Fruit fly (Drosophila melanogaster): ENCODE results near the gene Tsp86D.
A peak's percentile ranks its signal among the peaks of the same experiment; 100 is the strongest.

Tsp86D gene

dm6 chr3R:10872148-10872783, 3.8 kb downstream of the Tsp86D start, which contains the start of gene Fdh (continued):
- TF ChIP-seq CG8290 (GFP tag; optimal IDR thresholded peaks at IDR 0.05) (peak; percentile 89), CG8290 (tag; optimal IDR thresholded peaks at IDR 0.05) (peak; percentile 47 to 81), CG14860 (GFP tag; IDR thresholded peaks at IDR 0.05; ENCODE audit: partially characterized antibody) (no peak), CG3281 (GFP tag; optimal IDR thresholded peaks at IDR 0.05) (peak; percentile 54), CG16813 (GFP tag; IDR thresholded peaks at IDR 0.05; ENCODE audit: partially characterized antibody) (no peak), Eip74EF (GFP tag; optimal IDR thresholded peaks at IDR 0.05) (peak in 1 of 2 experiments; percentile 38), dan (GFP tag; IDR thresholded peaks at IDR 0.05) (no peak), CG12219 (GFP tag; optimal IDR thresholded peaks at IDR 0.05) (peak; percentile 45), yki (optimal IDR thresholded peaks at IDR 0.05) (no peak), CG2116 (GFP tag; optimal IDR thresholded peaks at IDR 0.05) (peak; percentile 61), sens (GFP tag) (peak; percentile 80), CG1832 (GFP tag; optimal IDR thresholded peaks at IDR 0.05) (no peak), ranshi (GFP tag; IDR thresholded peaks at IDR 0.05) (no peak), lola (GFP tag; optimal IDR thresholded peaks at IDR 0.05) (peak in 1 of 3 experiments; percentile 81), Atf3 (GFP tag; optimal IDR thresholded peaks at IDR 0.05) (no peak), Sox100B (GFP tag; optimal IDR thresholded peaks at IDR 0.05) (peak; percentile 75), Camta (GFP tag; optimal IDR thresholded peaks at IDR 0.05) (peak; percentile 32), gt (GFP tag; IDR thresholded peaks at IDR 0.05) (no peak)

- TF ChIP-seq Med (GFP tag): peak; percentile 1
- 0 out of 3 replicates have a peak, but pooled peaks have one; percentile 13 for TF ChIP-seq CG34422 (GFP tag; IDR thresholded peaks at IDR 0.05)
- no peak for TF ChIP-seq CG12942 (GFP tag; optimal IDR thresholded peaks at IDR 0.05)
- peak; percentile 83 for TF ChIP-seq ewg (GFP tag; optimal IDR thresholded peaks at IDR 0.05)
- TF ChIP-seq onecut (GFP tag; IDR thresholded peaks at IDR 0.05): peak; percentile 98
- TF ChIP-seq CG2199 (GFP tag; IDR thresholded peaks at IDR 0.05): no peak
- TF ChIP-seq CG18599 (GFP tag; optimal IDR thresholded peaks at IDR 0.05): no peak
- TF ChIP-seq Gug (GFP tag; IDR thresholded peaks at IDR 0.05): no peak
- TF ChIP-seq MBD-R2 (GFP tag; IDR thresholded peaks at IDR 0.05): 0 out of 2 replicates have a peak, but pooled peaks have one; percentile 33
- TF ChIP-seq psq (GFP tag; optimal IDR thresholded peaks at IDR 0.05): no peak
- no peak for TF ChIP-seq CG2875 (GFP tag; optimal IDR thresholded peaks at IDR 0.05)
- TF ChIP-seq Atf-2 (GFP tag; optimal IDR thresholded peaks at IDR 0.05): no peak
- TF ChIP-seq CG11085 (GFP tag; IDR thresholded peaks at IDR 0.05): no peak
- no peak for TF ChIP-seq pfk (GFP tag; optimal IDR thresholded peaks at IDR 0.05)
- no peak for TF ChIP-seq Adf1 (GFP tag; IDR thresholded peaks at IDR 0.05)
These were observed 4.3 kb downstream of the Tsp86D start, which contains the start of gene CG4596 for dm6 chr3R:10872820-10873219. CG4596 (plus strand) TSS chr3R:10873038.

dm6 chr3R:10875515-10876434, 7.3 kb downstream of the Tsp86D start, which contains the start of gene Sodh2:
Sodh2 (plus strand) TSS chr3R:10876384.
- TF ChIP-seq CG4328 (GFP tag; optimal IDR thresholded peaks at IDR 0.05): peak; percentile 63
- 0 out of 2 replicates have a peak, but pooled peaks have one; percentile 34 for TF ChIP-seq dati (GFP tag; IDR thresholded peaks at IDR 0.05)
- TF ChIP-seq Myb (GFP tag; optimal IDR thresholded peaks at IDR 0.05): peak; percentile 57
- TF ChIP-seq her (GFP tag; optimal IDR thresholded peaks at IDR 0.05): peak; percentile 73
- no peak for TF ChIP-seq CG7963 (GFP tag; IDR thresholded peaks at IDR 0.05; ENCODE audit: partially characterized antibody)
- no peak for TF ChIP-seq CG16813 (GFP tag; IDR thresholded peaks at IDR 0.05; ENCODE audit: partially characterized antibody)
- peak in 1 of 2 experiments; percentile 69 for TF ChIP-seq bsh (GFP tag; optimal IDR thresholded peaks at IDR 0.05)
- peak; percentile 13 for TF ChIP-seq bigmax (GFP tag; optimal IDR thresholded peaks at IDR 0.05)
- TF ChIP-seq Rfx (GFP tag; IDR thresholded peaks at IDR 0.05): peak; percentile 94
- TF ChIP-seq ind (GFP tag; optimal IDR thresholded peaks at IDR 0.05): peak; percentile 61
- peak; percentile 49 for TF ChIP-seq Mad (GFP tag; optimal IDR thresholded peaks at IDR 0.05)
- no peak for TF ChIP-seq CG8290 (GFP tag; optimal IDR thresholded peaks at IDR 0.05)
- peak in 1 of 2 experiments; percentile 94 for TF ChIP-seq CG8290 (tag; optimal IDR thresholded peaks at IDR 0.05)
- peak in 1 of 2 experiments; percentile 81 for TF ChIP-seq Hr51 (GFP tag; optimal IDR thresholded peaks at IDR 0.05)
- TF ChIP-seq oc (tag; optimal IDR thresholded peaks at IDR 0.05): peak; percentile 42
- TF ChIP-seq CoRest (tag; optimal IDR thresholded peaks at IDR 0.05): peak; percentile 70

Measured in whole organism, embryonic.